Fruit fly (Drosophila melanogaster) whole organism, prepupa: ENCODE data around the gene CG17233.

Experiments used
- Blimp-1 ChIP-seq: fragments of 200-800 bp; sonication (Bioruptor generic); optimal IDR thresholded peaks from 3 replicates; lab custom pipeline; 2017; ENCODE audit warnings: missing biosample characterization, missing genetic modification characterization, mild to moderate bottlenecking, moderate library complexity, missing genetic modification reagents
- CG11294 ChIP-seq: fragments of 200-800 bp; sonication (Bioruptor generic); IDR thresholded peaks from 2 replicates; pipeline ENCODE4 v1.3.6; 2022; ENCODE audit warnings: missing biosample characterization, missing genetic modification characterization
- CG11762 ChIP-seq: fragments of 200-800 bp; sonication (Bioruptor generic); optimal IDR thresholded peaks from 3 replicates; lab custom pipeline; 2016; ENCODE audit warnings: missing biosample characterization, missing genetic modification characterization; ENCODE audit not compliant: insufficient read depth
- CG16779 ChIP-seq: fragments of 200-800 bp; sonication (Bioruptor generic); optimal IDR thresholded peaks from 3 replicates; lab custom pipeline; 2017; ENCODE audit warnings: missing biosample characterization, mild to moderate bottlenecking, missing genetic modification characterization
- CG3032 ChIP-seq: fragments of 200-800 bp; optimal IDR thresholded peaks from 2 replicates; lab custom pipeline; 2019; ENCODE audit warnings: missing biosample characterization, mild to moderate bottlenecking, missing genetic modification characterization, moderate library complexity
- CG32006 ChIP-seq: fragments of 200-800 bp; sonication (Bioruptor generic); optimal IDR thresholded peaks from 3 replicates; lab custom pipeline; 2017; ENCODE audit warnings: missing biosample characterization, mild to moderate bottlenecking, missing genetic modification characterization
- CG34406 ChIP-seq: fragments of 200-800 bp; sonication (Bioruptor generic); optimal IDR thresholded peaks from 3 replicates; lab custom pipeline; 2016; ENCODE audit warnings: missing biosample characterization, missing genetic modification characterization
- CG6163 ChIP-seq: fragments of 200-800 bp; sonication (Bioruptor generic); IDR thresholded peaks from 3 replicates; pipeline ENCODE4 v1.3.6; 2022; ENCODE audit warnings: missing biosample characterization, missing genetic modification characterization
- CG6792 ChIP-seq: fragments of 200-800 bp; sonication (Bioruptor generic); optimal IDR thresholded peaks from 3 replicates; lab custom pipeline; 2016; ENCODE audit warnings: missing biosample characterization, missing genetic modification characterization
- CG6854 ChIP-seq: fragments of 200-800 bp; sonication (Bioruptor generic); optimal IDR thresholded peaks from 2 replicates; lab custom pipeline; 2017; ENCODE audit warnings: missing biosample characterization, mild to moderate bottlenecking, missing genetic modification characterization
- CG8119 ChIP-seq: fragments of 200-800 bp; sonication (Bioruptor generic); IDR thresholded peaks from 3 replicates; pipeline ENCODE4 v1.3.6; 2022; ENCODE audit warnings: missing biosample characterization, missing genetic modification characterization
- CG8319 ChIP-seq: fragments of 200-800 bp; sonication (Bioruptor generic); optimal IDR thresholded peaks from 3 replicates; lab custom pipeline; 2016; ENCODE audit warnings: missing biosample characterization, missing genetic modification characterization
- Eip78C ChIP-seq: fragments of 200-800 bp; sonication (Bioruptor generic); peaks from one replicate; lab custom pipeline; 2016; ENCODE audit warnings: missing biosample characterization, missing genetic modification characterization
- Eip93F ChIP-seq: fragments of 200-800 bp; sonication (Bioruptor generic); optimal IDR thresholded peaks from 2 replicates; lab custom pipeline; 2016; ENCODE audit warnings: missing biosample characterization, mild to moderate bottlenecking, missing genetic modification characterization
- Ets21C ChIP-seq: fragments of 200-800 bp; sonication (Bioruptor generic); optimal IDR thresholded peaks from 3 replicates; lab custom pipeline; 2016; ENCODE audit warnings: missing biosample characterization, missing genetic modification characterization
- Gug ChIP-seq: fragments of 200-800 bp; sonication (Bioruptor generic); IDR thresholded peaks from 2 replicates; pipeline ENCODE4 v1.3.6; 2022; ENCODE audit warnings: missing biosample characterization, missing genetic modification characterization
- Hr38 ChIP-seq: sonication (Bioruptor generic); optimal IDR thresholded peaks from 2 replicates; lab custom pipeline; 2016; ENCODE audit warnings: missing biosample characterization, missing genetic modification characterization
- OdsH ChIP-seq: fragments of 200-800 bp; sonication (Bioruptor generic); optimal IDR thresholded peaks from 3 replicates; lab custom pipeline; 2016; ENCODE audit warnings: missing biosample characterization, missing genetic modification characterization
- Sox102F ChIP-seq: fragments of 200-800 bp; sonication (Bioruptor generic); optimal IDR thresholded peaks from 2 replicates; lab custom pipeline; 2016; ENCODE audit warnings: missing biosample characterization, mild to moderate bottlenecking, missing genetic modification characterization
- Sox14 ChIP-seq: fragments of 200-800 bp; sonication (Bioruptor generic); optimal IDR thresholded peaks from 3 replicates; lab custom pipeline; 2016; ENCODE audit warnings: missing biosample characterization, missing genetic modification characterization
- Sox15 ChIP-seq: fragments of 200-800 bp; sonication (Bioruptor generic); optimal IDR thresholded peaks from 3 replicates; lab custom pipeline; 2016; ENCODE audit warnings: missing biosample characterization, missing genetic modification characterization
- acj6 ChIP-seq: fragments of 200-800 bp; sonication (Bioruptor generic); optimal IDR thresholded peaks from 3 replicates; lab custom pipeline; 2016; ENCODE audit warnings: missing biosample characterization, missing genetic modification characterization
- cyc ChIP-seq: fragments of 200-800 bp; sonication (Bioruptor generic); optimal IDR thresholded peaks from 3 replicates; lab custom pipeline; 2016; ENCODE audit warnings: missing biosample characterization, missing genetic modification characterization
- dac ChIP-seq: fragments of 200-800 bp; sonication (Bioruptor generic); optimal IDR thresholded peaks from 2 replicates; lab custom pipeline; 2017; ENCODE audit warnings: missing biosample characterization, mild to moderate bottlenecking, missing genetic modification characterization
- eg ChIP-seq: fragments of 200-800 bp; sonication (Bioruptor generic); IDR thresholded peaks from 3 replicates; pipeline ENCODE4 v1.3.6; 2022; ENCODE audit warnings: missing biosample characterization, missing genetic modification characterization
- fd59A ChIP-seq: fragments of 200-800 bp; sonication (Bioruptor generic); optimal IDR thresholded peaks from 2 replicates; lab custom pipeline; 2017; ENCODE audit warnings: missing biosample characterization, mild to moderate bottlenecking, missing genetic modification characterization, missing genetic modification reagents
- fd85E ChIP-seq: fragments of 200-800 bp; sonication (Bioruptor generic); optimal IDR thresholded peaks from 3 replicates; lab custom pipeline; 2016; ENCODE audit warnings: missing biosample characterization, missing genetic modification characterization
- net ChIP-seq: fragments of 200-800 bp; sonication (Bioruptor generic); optimal IDR thresholded peaks from 3 replicates; lab custom pipeline; 2016; ENCODE audit warnings: missing biosample characterization, missing genetic modification characterization
- salr ChIP-seq, 2 experiments: fragments of 200-800 bp; sonication (Bioruptor generic); optimal IDR thresholded peaks; 3 replicates each; lab custom pipeline; 2016 to 2018; ENCODE audit warnings: missing biosample characterization in 2 of 2, missing genetic modification characterization in 2 of 2, mild to moderate bottlenecking in 1 of 2
- ss ChIP-seq, 2 experiments: fragments of 200-800 bp; sonication (Bioruptor generic); optimal IDR thresholded peaks; 2 replicates in 1 of 2; 3 replicates in 1 of 2; lab custom pipeline; 2017 to 2018; ENCODE audit warnings: mild to moderate bottlenecking in 2 of 2, missing biosample characterization in 2 of 2, missing genetic modification characterization in 2 of 2, moderate library complexity in 1 of 2
- svp ChIP-seq: fragments of 200-800 bp; sonication (Bioruptor generic); peaks from one replicate; lab custom pipeline; 2016; ENCODE audit warnings: missing biosample characterization, missing genetic modification characterization
- vri ChIP-seq: fragments of 200-800 bp; sonication (Bioruptor generic); optimal IDR thresholded peaks from 3 replicates; lab custom pipeline; 2016; ENCODE audit warnings: missing biosample characterization, mild to moderate bottlenecking, missing genetic modification characterization

CG17233 gene

DNA sequence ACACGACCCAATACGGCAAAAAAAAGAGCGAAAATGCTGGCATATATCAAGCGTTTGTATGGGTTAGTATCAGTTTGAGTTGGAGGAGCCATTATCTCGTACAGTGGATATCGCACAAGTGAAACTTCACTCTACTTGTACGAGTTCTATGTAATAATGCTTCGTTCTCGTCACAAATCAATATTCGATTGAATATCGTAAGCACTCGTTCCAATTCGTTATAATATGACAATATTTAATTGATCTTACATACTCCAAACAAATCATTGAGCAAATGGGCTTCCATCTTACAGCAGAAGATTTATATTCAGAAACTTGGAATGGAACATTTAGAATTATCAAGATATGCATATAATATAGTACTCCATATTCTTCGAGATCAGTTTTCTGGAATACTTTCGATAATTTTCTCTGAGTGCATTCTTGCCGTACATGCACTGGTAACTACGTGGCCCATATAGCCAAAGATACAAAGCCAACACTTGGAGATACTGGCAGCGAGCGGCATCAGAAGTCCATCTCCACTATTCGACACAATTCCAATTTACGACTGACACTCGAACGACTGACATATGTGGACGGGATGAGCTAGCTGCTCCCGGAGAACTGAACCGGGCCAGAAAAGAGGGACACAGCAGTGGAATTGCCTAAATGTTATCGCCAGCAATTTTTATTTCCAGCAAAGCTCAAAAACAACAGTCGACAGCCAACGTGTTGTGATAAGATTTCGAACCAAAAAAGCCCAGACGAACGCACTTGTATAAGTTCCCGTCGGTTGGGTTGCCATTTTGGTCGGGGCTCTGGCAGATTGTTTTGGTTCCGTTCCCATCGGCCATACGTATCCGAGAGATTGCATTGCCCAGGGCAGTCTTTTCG, 48.6 kb downstream of the CG17233 start (continued):
- TF ChIP-seq CG8119 (GFP tag; lab: Robert Waterston, UW) (no peak), Sox14 (peak; percentile 45), Sox15 (GFP tag; lab: Kevin White, UChicago) (no peak), OdsH (GFP tag; lab: Kevin White, UChicago) (peak; percentile 35)

DNA sequence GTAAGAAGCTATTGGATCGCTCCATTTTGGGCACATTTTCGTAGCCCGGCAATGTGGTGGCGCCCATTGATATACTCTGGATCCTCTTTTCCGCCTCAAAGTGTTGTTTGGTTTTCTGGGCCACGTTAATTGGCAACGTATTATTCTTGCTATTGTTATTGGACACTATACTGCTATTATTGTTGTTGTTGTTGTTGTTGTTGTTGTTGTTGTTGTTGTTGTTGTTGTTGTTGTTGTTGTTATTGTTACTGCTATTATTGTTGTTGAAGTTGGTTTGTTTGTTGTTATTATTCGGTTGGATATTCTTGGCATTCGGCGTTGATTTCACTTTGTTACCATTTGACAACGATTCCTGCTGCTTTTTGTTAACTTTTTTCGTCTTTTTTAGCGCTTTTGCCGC, 49.9 kb downstream of the CG17233 start:
- TF ChIP-seq fd59A (GFP tag; lab: Kevin White, UChicago) = no peak
- TF ChIP-seq salr (GFP tag; optimal IDR thresholded peaks at IDR 0.05; lab: Kevin White, UChicago) = no peak
- no peak for TF ChIP-seq dac (GFP tag; lab: Kevin White, UChicago)
- TF ChIP-seq CG16779 (tag; lab: Kevin White, UChicago) = no peak
- TF ChIP-seq ss (GFP tag; optimal IDR thresholded peaks at IDR 0.05; lab: Kevin White, UChicago) = no peak
- TF ChIP-seq net (GFP tag; lab: Kevin White, UChicago) = no peak
- no peak for TF ChIP-seq Blimp-1 (GFP tag; lab: Kevin White, UChicago)
- TF ChIP-seq Eip78C (GFP tag; lab: Kevin White, UChicago) = no peak
- TF ChIP-seq CG11294 (GFP tag; lab: Robert Waterston, UW) = no peak

- TF ChIP-seq svp (GFP tag; lab: Kevin White, UChicago) (peak; percentile 89), salr (GFP tag; optimal IDR thresholded peaks at IDR 0.05; lab: Kevin White, UChicago) (no peak), CG34406 (GFP tag; lab: Kevin White, UChicago) (no peak), eg (no peak), vri (peak; percentile 61), CG6163 (GFP tag; lab: Robert Waterston, UW) (peak; percentile 37; the same call in 2 of the 3 replicates), Eip78C (GFP tag; lab: Kevin White, UChicago) (peak; percentile 76), CG6854 (GFP tag; lab: Kevin White, UChicago) (peak; percentile 21), acj6 (no peak), fd59A (GFP tag; lab: Kevin White, UChicago) (no peak), CG32006 (no peak), Sox102F (GFP tag; lab: Kevin White, UChicago) (no peak), fd85E (GFP tag; lab: Kevin White, UChicago) (peak; percentile 26), CG3032 (tag; lab: Kevin White, UChicago) (no peak), CG6792 (no peak), Gug (no peak), Eip93F (GFP tag; lab: Kevin White, UChicago) (peak; percentile 89), Hr38 (no peak), OdsH (GFP tag; lab: Kevin White, UChicago) (no peak), CG8119 (GFP tag; lab: Robert Waterston, UW) (peak; percentile 43; the same call in 1 of the 3 replicates), CG11762 (GFP tag; lab: Kevin White, UChicago) (no peak), Ets21C (no peak), cyc (GFP tag; lab: Kevin White, UChicago) (no peak), CG16779 (tag; lab: Kevin White, UChicago) (no peak), CG8319 (GFP tag; lab: Kevin White, UChicago) (peak; percentile 10)
Observed at dm6 chr3L:20187885-20188570, 53.7 kb downstream of the CG17233 start, which contains the start of gene Ssk. Gene Ssk (plus strand): TSS chr3L:20188522.
